Worm (Caenorhabditis elegans) whole organism, L2 larva: ENCODE measurements around the gene ZK105.8.

Experiments
- C34F6.9 ChIP-seq: fragments of 150-350 bp; optimal IDR thresholded peaks from 2 replicates; lab custom pipeline; 2014; ENCODE audit warnings: missing biosample characterization, missing genetic modification characterization
- F13H6.1 ChIP-seq: sonication (generic microtip); optimal IDR thresholded peaks from 2 replicates; lab custom pipeline; 2016; ENCODE audit warnings: missing genetic modification characterization, missing compliant biosample characterization
- R02D3.7 ChIP-seq: fragments of 150-350 bp; optimal IDR thresholded peaks from 2 replicates; lab custom pipeline; 2014; ENCODE audit warnings: missing biosample characterization, missing genetic modification characterization
- alr-1 ChIP-seq: fragments of 150-350 bp; optimal IDR thresholded peaks from 2 replicates; lab custom pipeline; 2014; ENCODE audit warnings: missing biosample characterization, missing genetic modification characterization
- aly-2 ChIP-seq: fragments of 150-350 bp; optimal IDR thresholded peaks from 2 replicates; lab custom pipeline; 2014; ENCODE audit warnings: missing biosample characterization, missing genetic modification characterization
- ama-1 ChIP-seq: fragments of 150-350 bp; optimal IDR thresholded peaks from 2 replicates; lab custom pipeline; 2018; ENCODE audit warnings: inconsistent platforms
- ceh-82 ChIP-seq: fragments of 150-350 bp; optimal IDR thresholded peaks from 2 replicates; lab custom pipeline; 2014; ENCODE audit warnings: missing biosample characterization, missing genetic modification characterization
- crh-2 ChIP-seq: sonication (generic microtip); optimal IDR thresholded peaks from 2 replicates; lab custom pipeline; 2017; ENCODE audit warnings: missing biosample characterization, missing genetic modification characterization
- dmd-4 ChIP-seq: sonication (generic microtip); optimal IDR thresholded peaks from 2 replicates; lab custom pipeline; 2017; ENCODE audit warnings: missing biosample characterization, missing genetic modification characterization
- egl-27 ChIP-seq: sonication (generic microtip); optimal IDR thresholded peaks from 3 replicates; lab custom pipeline; 2017; ENCODE audit warnings: missing biosample characterization, missing genetic modification reagents, missing genetic modification characterization
- elt-1 ChIP-seq: fragments of 150-350 bp; optimal IDR thresholded peaks from 2 replicates; lab custom pipeline; 2014; ENCODE audit warnings: missing biosample characterization, missing genetic modification characterization
- fos-1 ChIP-seq: fragments of 150-350 bp; optimal IDR thresholded peaks from 2 replicates; lab custom pipeline; 2014; ENCODE audit warnings: missing biosample characterization, missing genetic modification characterization
- gmeb-1 ChIP-seq: fragments of 150-350 bp; optimal IDR thresholded peaks from 2 replicates; lab custom pipeline; 2014; ENCODE audit warnings: missing biosample characterization, missing genetic modification characterization
- lin-11 ChIP-seq: fragments of 150-350 bp; sonication (generic microtip); optimal IDR thresholded peaks from 2 replicates; lab custom pipeline; 2014; ENCODE audit warnings: missing biosample characterization, missing genetic modification characterization, inconsistent platforms, mixed read lengths
- lin-13 ChIP-seq: fragments of 150-350 bp; optimal IDR thresholded peaks from 2 replicates; lab custom pipeline; 2014; ENCODE audit warnings: missing biosample characterization, missing genetic modification reagents, missing genetic modification characterization
- lin-39 ChIP-seq: fragments of 150-350 bp; optimal IDR thresholded peaks from 2 replicates; lab custom pipeline; 2014; ENCODE audit warnings: missing biosample characterization, missing genetic modification reagents, missing genetic modification characterization
- lsy-2 ChIP-seq, 2 experiments: fragments of 150-350 bp in 1 of 2; sonication (generic microtip) in 1 of 2; optimal IDR thresholded peaks; 2 replicates each; lab custom pipeline; 2014 to 2017; ENCODE audit warnings: missing biosample characterization in 2 of 2, missing genetic modification characterization in 2 of 2
- mab-5 ChIP-seq: fragments of 150-350 bp; optimal IDR thresholded peaks from 2 replicates; lab custom pipeline; 2014; ENCODE audit warnings: missing biosample characterization, missing genetic modification characterization
- mdl-1 ChIP-seq, 2 experiments: fragments of 150-350 bp in 1 of 2; sonication (generic microtip) in 1 of 2; optimal IDR thresholded peaks; 2 replicates each; lab custom pipeline; 2017; ENCODE audit warnings: missing biosample characterization in 2 of 2, missing genetic modification characterization in 2 of 2
- nhr-10 ChIP-seq: sonication (generic microtip); optimal IDR thresholded peaks from 2 replicates; lab custom pipeline; 2017; ENCODE audit warnings: missing biosample characterization, missing genetic modification characterization
- nhr-11 ChIP-seq: fragments of 150-350 bp; optimal IDR thresholded peaks from 2 replicates; lab custom pipeline; 2014; ENCODE audit warnings: missing biosample characterization, missing genetic modification characterization
- nhr-12 ChIP-seq: fragments of 150-350 bp; optimal IDR thresholded peaks from 2 replicates; lab custom pipeline; 2014; ENCODE audit warnings: missing biosample characterization, missing genetic modification characterization
- nhr-129 ChIP-seq: fragments of 150-350 bp; optimal IDR thresholded peaks from 2 replicates; lab custom pipeline; 2014; ENCODE audit warnings: missing biosample characterization, missing genetic modification characterization
- nhr-23 ChIP-seq: fragments of 150-350 bp; optimal IDR thresholded peaks from 2 replicates; lab custom pipeline; 2014; ENCODE audit warnings: missing biosample characterization, missing genetic modification reagents, missing genetic modification characterization
- nhr-237 ChIP-seq: fragments of 150-350 bp; optimal IDR thresholded peaks from 2 replicates; lab custom pipeline; 2014; ENCODE audit warnings: missing biosample characterization, missing genetic modification characterization
- nhr-77 ChIP-seq: fragments of 150-350 bp; optimal IDR thresholded peaks from 2 replicates; lab custom pipeline; 2014; ENCODE audit warnings: missing biosample characterization, missing genetic modification characterization
- sem-4 ChIP-seq: fragments of 150-350 bp; optimal IDR thresholded peaks from 2 replicates; lab custom pipeline; 2014; ENCODE audit warnings: missing biosample characterization, missing genetic modification reagents, missing genetic modification characterization
- sma-3 ChIP-seq: sonication (generic microtip); optimal IDR thresholded peaks from 2 replicates; lab custom pipeline; 2016; ENCODE audit warnings: missing genetic modification reagents, missing genetic modification characterization, missing compliant biosample characterization
- sma-9 ChIP-seq, 2 experiments: fragments of 150-350 bp in 1 of 2; sonication (generic microtip) in 1 of 2; optimal IDR thresholded peaks; 2 replicates each; lab custom pipeline; 2014 to 2016; ENCODE audit warnings: missing genetic modification characterization in 2 of 2, mild to moderate bottlenecking in 1 of 2, missing biosample characterization in 1 of 2, missing compliant biosample characterization in 1 of 2, missing genetic modification reagents in 1 of 2, moderate library complexity in 1 of 2
- snpc-4 ChIP-seq: fragments of 150-350 bp; optimal IDR thresholded peaks from 2 replicates; lab custom pipeline; 2014; ENCODE audit warnings: missing biosample characterization, missing genetic modification characterization
- unc-55 ChIP-seq: fragments of 150-350 bp; sonication (generic microtip); optimal IDR thresholded peaks from 3 replicates; lab custom pipeline; 2014; ENCODE audit warnings: missing biosample characterization, missing genetic modification reagents, missing genetic modification characterization
- ztf-1 ChIP-seq: fragments of 200-800 bp; sonication (Bioruptor generic); conservative IDR thresholded peaks from 2 replicates; pipeline ENCODE4 v1.3.6; 2022; ENCODE audit warnings: missing genetic modification characterization, missing compliant biosample characterization
- ztf-11 ChIP-seq: sonication (generic microtip); optimal IDR thresholded peaks from 2 replicates; lab custom pipeline; 2017; ENCODE audit warnings: missing biosample characterization, missing genetic modification characterization
- ztf-4 ChIP-seq: fragments of 150-350 bp; optimal IDR thresholded peaks from 2 replicates; lab custom pipeline; 2014; ENCODE audit warnings: missing biosample characterization, missing genetic modification characterization

ZK105.8 gene

DNA sequence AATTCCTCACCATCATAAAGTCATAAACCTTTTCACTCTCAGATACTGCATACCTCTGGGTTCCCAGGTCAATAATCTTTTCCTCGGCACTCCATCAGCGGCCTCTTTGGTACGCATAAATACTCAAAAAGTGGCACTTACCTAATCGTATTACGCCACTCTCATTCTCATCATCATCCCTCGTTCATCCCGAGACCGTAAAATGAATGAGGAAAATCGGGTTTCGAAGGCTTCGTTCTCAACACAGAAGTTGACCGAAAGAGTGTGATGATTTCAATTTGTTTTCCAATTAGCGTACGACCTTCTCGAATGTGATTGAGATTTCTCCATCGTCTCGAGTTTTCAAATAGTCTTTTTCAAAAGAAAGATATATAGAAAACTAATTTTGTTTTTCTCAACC lies 15.7 kb downstream of the ZK105.8 start:
- no peak for TF ChIP-seq R02D3.7 (tag; lab: Kevin White, UChicago)
- TF ChIP-seq mdl-1 (tag; optimal IDR thresholded peaks at IDR 0.05; lab: Kevin White, UChicago): no peak
- TF ChIP-seq snpc-4: no peak
- no peak for TF ChIP-seq nhr-237 (tag; lab: Kevin White, UChicago)
- no peak for TF ChIP-seq nhr-129 (tag; lab: Kevin White, UChicago)
- TF ChIP-seq ztf-4: no peak
- no peak for TF ChIP-seq sem-4 (tag; lab: Kevin White, UChicago)
- no peak for TF ChIP-seq nhr-11 (tag; lab: Kevin White, UChicago)
- TF ChIP-seq nhr-12 (tag; lab: Kevin White, UChicago): no peak

DNA sequence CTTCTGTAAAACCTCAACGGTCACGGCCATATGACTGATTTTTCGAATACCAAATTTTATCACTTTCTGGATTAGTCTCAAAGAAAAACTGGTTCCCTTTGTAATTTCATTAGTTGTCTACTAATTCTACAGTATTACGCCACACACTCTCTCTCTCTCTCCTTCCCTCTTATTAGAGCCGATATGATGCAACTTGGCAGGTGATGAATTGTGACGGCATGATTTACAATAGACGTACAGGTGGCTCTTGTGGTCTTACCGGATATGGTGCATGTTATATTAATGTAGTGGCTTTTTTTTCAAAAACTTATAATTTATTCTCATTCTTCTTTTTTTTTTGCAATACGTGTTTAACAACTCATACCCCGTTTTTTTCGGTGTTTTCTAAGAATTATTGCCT lies 17.6 kb downstream of the ZK105.8 start:
- TF ChIP-seq ztf-11 (tag; lab: Kevin White, UChicago): no peak
- TF ChIP-seq nhr-77 (tag; lab: Kevin White, UChicago): no peak
- TF ChIP-seq ama-1: no peak
- TF ChIP-seq snpc-4: no peak
- TF ChIP-seq gmeb-1 (tag; lab: Kevin White, UChicago): no peak
- no peak for TF ChIP-seq aly-2 (tag; lab: Kevin White, UChicago)
- no peak for TF ChIP-seq sma-9 (GFP tag; optimal IDR thresholded peaks at IDR 0.05; lab: Kevin White, UChicago)
- TF ChIP-seq sma-9 (tag; optimal IDR thresholded peaks at IDR 0.05; lab: Kevin White, UChicago): no peak
- TF ChIP-seq sma-3: no peak
- no peak for TF ChIP-seq lin-11
- TF ChIP-seq lsy-2 (tag; optimal IDR thresholded peaks at IDR 0.05; lab: Kevin White, UChicago): no peak
- no peak for TF ChIP-seq unc-55
- TF ChIP-seq elt-1: no peak

DNA sequence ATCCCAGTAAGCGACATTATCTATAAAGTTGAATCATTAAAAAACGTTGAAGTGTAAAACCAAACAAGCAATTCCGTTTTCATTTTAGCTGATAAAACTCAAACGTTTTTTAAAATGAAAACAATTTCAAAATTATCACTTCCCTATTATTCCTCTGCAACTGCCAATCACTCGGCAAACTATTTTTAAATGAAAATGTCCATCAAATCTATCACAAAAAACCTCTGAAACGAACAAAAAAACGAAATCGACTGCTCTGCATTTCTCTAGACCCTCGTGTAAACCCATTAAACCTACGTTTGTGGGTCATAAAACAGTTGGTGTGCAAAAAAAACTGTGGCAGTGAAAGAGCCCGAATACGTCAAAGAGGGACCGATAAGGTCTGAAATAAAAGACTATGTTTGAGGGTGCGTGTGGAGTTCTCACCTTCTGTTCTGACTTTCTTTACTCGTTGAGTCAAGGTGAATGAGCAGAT lies 18.2 kb downstream of the ZK105.8 start, which contains the start of gene fbxl-5:
fbxl-5 (plus strand) TSS at position 425 of the 475 bp plus-strand sequence.
- TF ChIP-seq lsy-2 (tag; optimal IDR thresholded peaks at IDR 0.05; lab: Kevin White, UChicago) (no peak), lin-11 (no peak), elt-1 (no peak), dmd-4 (tag; lab: Kevin White, UChicago) (no peak), crh-2 (tag; lab: Kevin White, UChicago) (no peak), lin-13 (GFP tag; lab: Kevin White, UChicago) (no peak), gmeb-1 (tag; lab: Kevin White, UChicago) (no peak), ztf-1 (GFP tag; lab: Robert Waterston, UW) (no peak), C34F6.9 (tag; lab: Kevin White, UChicago) (no peak), nhr-237 (tag; lab: Kevin White, UChicago) (no peak)

DNA sequence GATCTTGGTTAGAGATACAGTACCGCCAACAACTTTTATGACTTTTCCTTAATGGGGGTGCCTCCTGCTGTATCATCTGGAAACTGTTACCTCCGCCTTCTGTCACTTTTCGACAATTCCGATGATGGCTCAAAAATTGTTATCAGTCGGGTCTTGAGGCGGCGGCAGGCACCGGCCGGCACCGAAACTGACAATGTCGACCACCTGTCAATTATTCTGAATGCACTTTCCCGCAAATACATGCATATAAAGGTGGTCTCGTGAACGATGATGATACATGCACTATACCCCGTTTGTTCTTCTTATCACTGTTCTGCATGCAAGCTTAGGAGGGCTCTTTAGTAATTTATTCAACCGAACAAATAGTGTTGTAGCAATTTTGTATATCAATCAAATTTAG lies 19.8 kb downstream of the ZK105.8 start:
- TF ChIP-seq fos-1 (tag; lab: Kevin White, UChicago) (peak; percentile 84), sma-9 (GFP tag; optimal IDR thresholded peaks at IDR 0.05; lab: Kevin White, UChicago) (peak; percentile 40), sma-9 (tag; optimal IDR thresholded peaks at IDR 0.05; lab: Kevin White, UChicago) (no peak), sma-3 (no peak)

DNA sequence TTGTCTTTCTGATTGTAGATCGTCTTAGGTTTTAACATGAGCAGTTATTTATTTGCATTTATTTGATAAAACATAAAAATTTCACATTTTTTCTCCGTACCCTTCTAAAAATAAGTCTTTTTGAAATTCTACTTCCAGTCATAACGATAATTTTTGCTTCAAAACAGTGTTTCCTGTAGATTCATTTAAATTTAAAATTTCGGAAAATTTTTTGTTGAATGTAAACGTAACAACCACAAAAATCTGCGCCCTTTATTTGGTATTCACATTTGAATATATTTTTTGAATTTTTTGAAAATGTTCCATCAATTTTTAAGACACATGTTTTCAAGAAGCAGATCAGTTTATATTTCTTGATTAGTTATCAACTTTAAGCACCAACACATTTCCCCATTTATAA lies 21.1 kb downstream of the ZK105.8 start:
- TF ChIP-seq lin-13 (GFP tag; lab: Kevin White, UChicago): no peak
- no peak for TF ChIP-seq mab-5 (tag; lab: Kevin White, UChicago)
- no peak for TF ChIP-seq elt-1

DNA sequence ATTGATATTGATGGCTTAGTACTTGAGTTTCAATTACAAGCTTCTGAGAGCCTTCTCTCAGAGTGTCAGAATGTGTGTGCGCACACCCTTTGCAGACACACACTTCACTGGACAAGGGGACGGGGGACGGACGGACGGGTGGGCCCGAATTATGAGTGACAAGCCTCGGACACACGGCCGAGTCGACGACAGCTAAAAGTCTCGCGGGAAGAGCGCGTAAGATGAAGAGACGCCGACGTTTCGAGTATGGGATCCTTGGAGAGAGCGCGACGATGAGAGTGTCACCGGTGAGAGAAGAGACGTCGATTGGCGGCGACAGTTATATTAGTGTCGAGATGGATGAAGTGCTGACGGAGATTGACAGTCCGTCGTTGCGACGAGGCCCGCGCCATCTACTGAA lies 21.6 kb downstream of the ZK105.8 start:
- TF ChIP-seq F13H6.1 (tag; lab: Kevin White, UChicago) (peak; percentile 14), lin-39 (tag; lab: Kevin White, UChicago) (no peak), sma-9 (GFP tag; optimal IDR thresholded peaks at IDR 0.05; lab: Kevin White, UChicago) (peak; percentile 7), sma-9 (tag; optimal IDR thresholded peaks at IDR 0.05; lab: Kevin White, UChicago) (no peak), unc-55 (peak; percentile 1)

DNA sequence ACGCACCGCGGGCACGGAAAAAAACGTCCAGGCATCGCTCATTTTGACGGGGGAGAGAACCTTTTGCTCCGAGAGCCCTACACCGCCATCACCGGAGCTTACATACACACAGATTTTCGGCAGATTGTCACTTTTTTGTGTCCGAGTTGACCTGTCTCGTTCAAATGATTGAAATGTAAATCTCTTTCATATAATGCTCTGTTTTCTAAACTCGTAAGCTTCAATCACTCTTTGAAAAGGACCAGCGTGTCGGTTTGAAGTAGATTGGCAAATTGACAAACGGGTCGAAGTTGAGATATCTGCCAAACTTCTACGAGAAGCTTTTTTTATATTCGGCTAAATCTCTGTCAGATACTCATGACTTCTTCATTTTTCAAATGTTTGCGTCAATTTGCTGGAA lies 22.8 kb downstream of the ZK105.8 start:
- TF ChIP-seq ama-1 (no peak), fos-1 (tag; lab: Kevin White, UChicago) (no peak), nhr-77 (tag; lab: Kevin White, UChicago) (no peak), nhr-23 (tag; lab: Kevin White, UChicago) (no peak), egl-27 (tag; lab: Kevin White, UChicago) (no peak), ceh-82 (tag; lab: Kevin White, UChicago) (no peak), nhr-10 (tag; lab: Kevin White, UChicago) (no peak), sem-4 (tag; lab: Kevin White, UChicago) (no peak), lin-13 (GFP tag; lab: Kevin White, UChicago) (no peak), alr-1 (tag; lab: Kevin White, UChicago) (no peak)
